Worm (Caenorhabditis elegans) whole organism, early embryonic: ENCODE data around the gene fip-5.

Source experiments
- B0310.2 ChIP-seq: sonication (generic microtip); optimal IDR thresholded peaks from 2 replicates; lab custom pipeline; 2016; ENCODE audit warnings: mild to moderate bottlenecking, missing genetic modification characterization, missing compliant biosample characterization
- F13C5.2 ChIP-seq: sonication (generic microtip); optimal IDR thresholded peaks from 2 replicates; lab custom pipeline; 2017; ENCODE audit warnings: mild to moderate bottlenecking, missing genetic modification characterization, inconsistent platforms, missing compliant biosample characterization
- aly-1 ChIP-seq: sonication (generic microtip); optimal IDR thresholded peaks from 2 replicates; lab custom pipeline; 2016; ENCODE audit warnings: missing genetic modification characterization, missing compliant biosample characterization
- ama-1 ChIP-seq: fragments of 150-350 bp; optimal IDR thresholded peaks from 2 replicates; lab custom pipeline; 2014
- ceh-13 ChIP-seq: fragments of 200-800 bp; sonication (Bioruptor generic); optimal IDR thresholded peaks from 2 replicates; lab custom pipeline; 2018; ENCODE audit warnings: mild to moderate bottlenecking, missing genetic modification characterization, missing compliant biosample characterization
- ceh-36 ChIP-seq: sonication (generic microtip); optimal IDR thresholded peaks from 2 replicates; lab custom pipeline; 2016; ENCODE audit warnings: missing genetic modification characterization, inconsistent platforms, missing compliant biosample characterization
- flt-1 ChIP-seq: fragments of 200-800 bp; sonication (Bioruptor generic); IDR thresholded peaks from 2 replicates; pipeline ENCODE4 v1.3.6; 2022; ENCODE audit warnings: missing genetic modification characterization, missing compliant biosample characterization
- hmg-4 ChIP-seq: fragments of 200-800 bp; sonication (Bioruptor generic); optimal IDR thresholded peaks from 2 replicates; lab custom pipeline; 2018; ENCODE audit warnings: mild to moderate bottlenecking, missing genetic modification characterization, missing compliant biosample characterization
- hnd-1 ChIP-seq: sonication (generic microtip); optimal IDR thresholded peaks from 2 replicates; lab custom pipeline; 2016; ENCODE audit warnings: missing genetic modification characterization, missing compliant biosample characterization
- scrt-1 ChIP-seq: fragments of 200-800 bp; sonication (Bioruptor generic); IDR thresholded peaks from 2 replicates; pipeline ENCODE4 v1.3.6; 2022; ENCODE audit warnings: missing genetic modification characterization, missing compliant biosample characterization
- sea-1 ChIP-seq: fragments of 200-800 bp; sonication (Bioruptor generic); conservative IDR thresholded peaks from 2 replicates; pipeline ENCODE4 v1.3.6; 2022; ENCODE audit warnings: missing genetic modification characterization, missing compliant biosample characterization
- tbx-37 ChIP-seq: fragments of 200-800 bp; sonication (Bioruptor generic); conservative IDR thresholded peaks from 2 replicates; pipeline ENCODE4 v1.3.6; 2022; ENCODE audit warnings: missing genetic modification reagents, missing genetic modification characterization, missing compliant biosample characterization
- tra-4 ChIP-seq: sonication (generic microtip); optimal IDR thresholded peaks from 2 replicates; lab custom pipeline; 2017; ENCODE audit warnings: missing genetic modification characterization, missing compliant biosample characterization

ce11 chrX:10336138-10336537 is 33.6 kb downstream of the fip-5 start, which contains the start of gene idpa-3:
- TF ChIP-seq hmg-4 (no peak), F13C5.2 (no peak), sea-1 (GFP tag; lab: Robert Waterston, UW) (no peak), ceh-13 (no peak), B0310.2 (tag; lab: Kevin White, UChicago) (no peak), flt-1 (GFP tag; lab: Robert Waterston, UW) (no peak), ceh-36 (tag; lab: Kevin White, UChicago) (no peak), ama-1 (no peak), aly-1 (tag; lab: Kevin White, UChicago) (no peak), tra-4 (tag; lab: Kevin White, UChicago) (no peak), tbx-37 (GFP tag; lab: Robert Waterston, UW) (no peak), scrt-1 (GFP tag; lab: Robert Waterston, UW) (no peak), hnd-1 (tag; lab: Kevin White, UChicago) (no peak)
